Worm (Caenorhabditis elegans) whole organism, L2 larva: Measurements from ENCODE around the gene tag-196.

Source experiments
- alr-1 ChIP-seq: fragments of 150-350 bp; optimal IDR thresholded peaks from 2 replicates; lab custom pipeline; 2014; ENCODE audit warnings: missing biosample characterization, missing genetic modification characterization
- ceh-82 ChIP-seq: fragments of 150-350 bp; optimal IDR thresholded peaks from 2 replicates; lab custom pipeline; 2014; ENCODE audit warnings: missing biosample characterization, missing genetic modification characterization
- fos-1 ChIP-seq: fragments of 150-350 bp; optimal IDR thresholded peaks from 2 replicates; lab custom pipeline; 2014; ENCODE audit warnings: missing biosample characterization, missing genetic modification characterization
- lsy-2 ChIP-seq, 2 experiments: fragments of 150-350 bp in 1 of 2; sonication (generic microtip) in 1 of 2; optimal IDR thresholded peaks; 2 replicates each; lab custom pipeline; 2014 to 2017; ENCODE audit warnings: missing biosample characterization in 2 of 2, missing genetic modification characterization in 2 of 2
- nhr-77 ChIP-seq: fragments of 150-350 bp; optimal IDR thresholded peaks from 2 replicates; lab custom pipeline; 2014; ENCODE audit warnings: missing biosample characterization, missing genetic modification characterization
- unc-62 ChIP-seq: fragments of 150-350 bp; optimal IDR thresholded peaks from 2 replicates; lab custom pipeline; 2014; ENCODE audit warnings: missing biosample characterization, missing genetic modification reagents, missing genetic modification characterization
- ztf-4 ChIP-seq: fragments of 150-350 bp; optimal IDR thresholded peaks from 2 replicates; lab custom pipeline; 2014; ENCODE audit warnings: missing biosample characterization, missing genetic modification characterization

The tag-196 gene

DNA sequence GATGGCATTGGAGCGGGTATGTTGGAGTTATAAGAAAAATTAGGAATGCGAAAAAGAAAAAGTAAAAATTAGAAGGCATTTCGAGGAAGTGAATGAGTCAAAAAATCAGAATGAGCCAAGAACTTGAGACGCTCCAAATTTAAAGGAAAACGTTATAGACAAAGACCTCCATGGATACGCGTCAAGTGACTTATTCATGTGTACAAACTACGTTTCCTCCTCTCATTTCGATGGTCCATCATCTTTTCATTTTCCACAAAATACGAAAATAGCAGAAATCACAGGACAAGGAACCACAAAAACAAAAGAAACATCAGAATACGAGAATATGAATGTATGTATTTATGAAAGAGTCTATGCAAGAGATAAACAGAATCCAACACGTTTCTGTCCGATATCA lies 46.6 kb downstream of the tag-196 start, which contains the start of gene F28A12.3:
F28A12.3 (minus strand) TSS at position 101 of the 400 bp plus-strand sequence.
- no peak for TF ChIP-seq ztf-4
- no peak for TF ChIP-seq unc-62 (GFP tag; lab: Kevin White, UChicago)
- no peak for TF ChIP-seq nhr-77
- TF ChIP-seq alr-1: no peak

DNA sequence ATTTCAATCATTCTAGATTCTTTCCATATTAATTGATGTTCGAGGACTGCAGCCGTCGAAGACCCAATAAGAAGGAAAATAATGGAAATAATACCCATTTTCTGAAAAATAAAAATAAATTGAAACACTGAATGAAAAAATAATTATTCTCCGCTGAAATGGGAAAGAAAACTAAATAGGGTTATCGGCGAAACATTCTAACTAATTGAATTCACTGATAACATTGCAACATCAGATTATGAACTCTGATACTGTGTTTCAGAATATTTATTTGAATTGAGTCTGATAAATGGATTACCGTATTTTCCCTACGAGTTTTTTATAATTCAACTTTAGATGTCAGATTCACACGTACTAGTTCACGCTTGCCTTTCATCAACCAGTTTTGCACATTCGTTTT lies 48.4 kb downstream of the tag-196 start, which contains the start of gene asp-13:
asp-13 (minus strand) TSS at position 101 of the 400 bp plus-strand sequence.
- TF ChIP-seq ceh-82 (tag; lab: Kevin White, UChicago): no peak
- peak; percentile 38 for TF ChIP-seq fos-1 (tag; lab: Kevin White, UChicago)
- TF ChIP-seq lsy-2 (tag; optimal IDR thresholded peaks at IDR 0.05; lab: Kevin White, UChicago): no peak
- TF ChIP-seq, all 48 proteins: peak for 1
